Fruit fly (Drosophila melanogaster): ENCODE results near the gene CanA-14F.

CanA-14F gene

dm6 chrX:16579978-16580377, 7.0 kb downstream of the CanA-14F start (continued):
- TF ChIP-seq sc (optimal IDR thresholded peaks at IDR 0.05) (no peak), sc (GFP tag; optimal IDR thresholded peaks at IDR 0.05) (no peak), Hmx (GFP tag; optimal IDR thresholded peaks at IDR 0.05) (no peak), CG6272 (GFP tag; IDR thresholded peaks at IDR 0.05) (no peak), trem (tag; optimal IDR thresholded peaks at IDR 0.05) (no peak), vvl (GFP tag; IDR thresholded peaks at IDR 0.05) (0 out of 2 replicates have a peak, but pooled peaks have one; percentile 18), Drgx (GFP tag; IDR thresholded peaks at IDR 0.05) (peak; percentile 40; the same call in 1 of the 2 replicates), dan (GFP tag; IDR thresholded peaks at IDR 0.05) (no peak), btn (GFP tag; optimal IDR thresholded peaks at IDR 0.05) (no peak), CkIIα-i1 (GFP tag; IDR thresholded peaks at IDR 0.05) (no peak), p53 (GFP tag; optimal IDR thresholded peaks at IDR 0.05) (no peak), Bdp1 (GFP tag; optimal IDR thresholded peaks at IDR 0.05) (no peak), bab2 (GFP tag; optimal IDR thresholded peaks at IDR 0.05) (peak; percentile 8), zfh1 (GFP tag; IDR thresholded peaks at IDR 0.05) (no peak), usp (GFP tag; optimal IDR thresholded peaks at IDR 0.05) (no peak), Bgb (GFP tag; IDR thresholded peaks at IDR 0.05; ENCODE audit: partially characterized antibody) (no peak), gem (tag; optimal IDR thresholded peaks at IDR 0.05) (peak; percentile 74), Ptx1 (GFP tag; IDR thresholded peaks at IDR 0.05) (0 out of 2 replicates have a peak, but pooled peaks have one; percentile 31), ab (GFP tag; optimal IDR thresholded peaks at IDR 0.05) (no peak), CG13624 (GFP tag; optimal IDR thresholded peaks at IDR 0.05) (no peak), CG3726 (GFP tag; IDR thresholded peaks at IDR 0.05) (no peak), Eip74EF (GFP tag; optimal IDR thresholded peaks at IDR 0.05) (peak in 1 of 2 experiments; percentile 34), dysf (GFP tag; IDR thresholded peaks at IDR 0.05) (peak; percentile 34; the same call in 2 of the 3 replicates), HLH3B (GFP tag; IDR thresholded peaks at IDR 0.05) (no peak), Trl (optimal IDR thresholded peaks at IDR 0.05) (no peak), Trl (GFP tag; optimal IDR thresholded peaks at IDR 0.05) (no peak), gsb (GFP tag; IDR thresholded peaks at IDR 0.05) (no peak), CG6654 (GFP tag; optimal IDR thresholded peaks at IDR 0.05) (no peak), dati (GFP tag; IDR thresholded peaks at IDR 0.05) (no peak), Fer2 (tag; optimal IDR thresholded peaks at IDR 0.05) (no peak), CG14014 (GFP tag; IDR thresholded peaks at IDR 0.05) (0 out of 2 replicates have a peak, but pooled peaks have one; percentile 18), CG2116 (GFP tag; optimal IDR thresholded peaks at IDR 0.05) (no peak), CG6254 (GFP tag; optimal IDR thresholded peaks at IDR 0.05) (no peak), gsb-n (tag; optimal IDR thresholded peaks at IDR 0.05) (no peak), CG4360 (GFP tag; IDR thresholded peaks at IDR 0.05) (no peak), Dref (GFP tag; IDR thresholded peaks at IDR 0.05) (no peak), CG14441 (GFP tag; IDR thresholded peaks at IDR 0.05) (no peak), fd3F (GFP tag; optimal IDR thresholded peaks at IDR 0.05) (no peak), NfI (GFP tag; optimal IDR thresholded peaks at IDR 0.05) (peak; percentile 36), chinmo (GFP tag; IDR thresholded peaks at IDR 0.05; ENCODE audit: partially characterized antibody) (no peak), CG7963 (GFP tag; IDR thresholded peaks at IDR 0.05; ENCODE audit: partially characterized antibody) (no peak), CG18764 (GFP tag; optimal IDR thresholded peaks at IDR 0.05) (no peak), prd (optimal IDR thresholded peaks at IDR 0.05) (no peak), prd (GFP tag; IDR thresholded peaks at IDR 0.05) (peak; percentile 36; the same call in 1 of the 3 replicates), CG17359 (tag; optimal IDR thresholded peaks at IDR 0.05) (peak; percentile 28), gcm2 (GFP tag; optimal IDR thresholded peaks at IDR 0.05) (no peak), cas (GFP tag; IDR thresholded peaks at IDR 0.05) (no peak), CG7745 (tag; optimal IDR thresholded peaks at IDR 0.05) (no peak), CG9797 (GFP tag; optimal IDR thresholded peaks at IDR 0.05) (no peak), zf30C (GFP tag; optimal IDR thresholded peaks at IDR 0.05) (no peak), pros (GFP tag; optimal IDR thresholded peaks at IDR 0.05) (no peak), hth (optimal IDR thresholded peaks at IDR 0.05) (no peak), lab (GFP tag; optimal IDR thresholded peaks at IDR 0.05) (peak; percentile 71)
